Fruit fly (Drosophila melanogaster): Measurements from ENCODE around the gene CREG.
A peak's percentile ranks its signal among the peaks of the same experiment; 100 is the strongest.

Gene CREG

DNA sequence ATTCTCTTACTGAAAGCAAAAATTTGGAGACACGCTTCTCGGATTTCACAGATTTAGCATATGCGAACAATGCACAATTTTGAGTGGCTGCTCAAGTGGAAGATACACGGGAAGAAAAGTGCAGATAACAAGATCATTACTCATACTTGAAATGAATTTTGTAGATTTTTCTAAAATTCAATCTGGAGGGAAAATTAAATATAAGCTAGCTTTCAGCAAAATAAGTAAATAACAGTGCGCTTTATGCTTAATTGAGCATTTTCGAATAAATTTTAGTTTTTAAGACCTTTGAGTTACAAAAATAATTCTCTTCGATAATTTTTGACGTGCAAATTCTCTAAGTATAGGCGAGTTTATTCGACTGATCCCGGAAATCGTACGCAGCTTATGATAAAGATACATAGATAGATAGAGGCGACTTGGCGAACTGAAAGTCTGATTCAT, 6.3 kb upstream of the CREG start (continued):
- peak; percentile 32 for TF ChIP-seq CG1603 (tag; optimal IDR thresholded peaks at IDR 0.05)
- peak; percentile 48 for TF ChIP-seq Ada2b (GFP tag; IDR thresholded peaks at IDR 0.05)
- peak; percentile 43; the same call in 1 of the 2 replicates for TF ChIP-seq Ptx1 (GFP tag; IDR thresholded peaks at IDR 0.05)
- peak; percentile 57; the same call in 1 of the 2 replicates for TF ChIP-seq Xrp1 (GFP tag; IDR thresholded peaks at IDR 0.05)
- peak; percentile 13 for TF ChIP-seq scrt (GFP tag; optimal IDR thresholded peaks at IDR 0.05)
- TF ChIP-seq CG8388 (GFP tag; optimal IDR thresholded peaks at IDR 0.05) = peak; percentile 40
- TF ChIP-seq Max (GFP tag; optimal IDR thresholded peaks at IDR 0.05) = peak; percentile 17
- TF ChIP-seq abd-A (tag; optimal IDR thresholded peaks at IDR 0.05) = no peak
- no peak for TF ChIP-seq gce (GFP tag; IDR thresholded peaks at IDR 0.05)
- TF ChIP-seq CG7786 (GFP tag; optimal IDR thresholded peaks at IDR 0.05) = no peak
- TF ChIP-seq CG14014 (GFP tag; IDR thresholded peaks at IDR 0.05) = no peak
- TF ChIP-seq CG7556 (GFP tag; optimal IDR thresholded peaks at IDR 0.05) = peak; percentile 0
- TF ChIP-seq CG30403 (GFP tag; optimal IDR thresholded peaks at IDR 0.05) = peak; percentile 28
- peak; percentile 63 for TF ChIP-seq fd96Cb (tag; optimal IDR thresholded peaks at IDR 0.05)
- no peak for TF ChIP-seq da (GFP tag; optimal IDR thresholded peaks at IDR 0.05)
- TF ChIP-seq stc (GFP tag; IDR thresholded peaks at IDR 0.05) = no peak
- no peak for TF ChIP-seq pzg (GFP tag; optimal IDR thresholded peaks at IDR 0.05)
- TF ChIP-seq dimm (GFP tag; IDR thresholded peaks at IDR 0.05) = no peak
- TF ChIP-seq CG7357 (GFP tag; IDR thresholded peaks at IDR 0.05) = no peak
- TF ChIP-seq gcm2 (GFP tag; optimal IDR thresholded peaks at IDR 0.05) = no peak
- 0 out of 2 replicates have a peak, but pooled peaks have one; percentile 35 for TF ChIP-seq lmd (GFP tag; IDR thresholded peaks at IDR 0.05)
- no peak for TF ChIP-seq salm (tag; optimal IDR thresholded peaks at IDR 0.05)
- TF ChIP-seq tap (tag; optimal IDR thresholded peaks at IDR 0.05) = peak; percentile 17
- TF ChIP-seq ara (GFP tag; IDR thresholded peaks at IDR 0.05) = peak; percentile 50; the same call in 1 of the 2 replicates
- TF ChIP-seq CG11398 (GFP tag; optimal IDR thresholded peaks at IDR 0.05) = no peak
- TF ChIP-seq ind (GFP tag; optimal IDR thresholded peaks at IDR 0.05) = peak; percentile 30
- TF ChIP-seq dmrt99B (tag; optimal IDR thresholded peaks at IDR 0.05) = peak; percentile 78
- peak; percentile 61 for TF ChIP-seq CG18262 (tag; optimal IDR thresholded peaks at IDR 0.05)
- peak; percentile 55 for TF ChIP-seq Abd-B (GFP tag; optimal IDR thresholded peaks at IDR 0.05)
- no peak for TF ChIP-seq schlank (tag; optimal IDR thresholded peaks at IDR 0.05)
- TF ChIP-seq CG3407 (GFP tag; optimal IDR thresholded peaks at IDR 0.05) = no peak
- no peak for TF ChIP-seq Hr3 (GFP tag; optimal IDR thresholded peaks at IDR 0.05)
- TF ChIP-seq Lhr (GFP tag; optimal IDR thresholded peaks at IDR 0.05) = no peak
- TF ChIP-seq gsb (GFP tag; IDR thresholded peaks at IDR 0.05) = no peak
- no peak for TF ChIP-seq CG32772 (GFP tag; IDR thresholded peaks at IDR 0.05)
- no peak for TF ChIP-seq CG11247 (GFP tag; IDR thresholded peaks at IDR 0.05)
- peak; percentile 73 for TF ChIP-seq nmo (GFP tag; optimal IDR thresholded peaks at IDR 0.05)
- TF ChIP-seq Sin3A (optimal IDR thresholded peaks at IDR 0.05) = no peak
- peak; percentile 48 for TF ChIP-seq CG10654 (GFP tag; optimal IDR thresholded peaks at IDR 0.05)
- TF ChIP-seq CG10431 (GFP tag; optimal IDR thresholded peaks at IDR 0.05) = no peak
- peak; percentile 33 for TF ChIP-seq CG17829 (tag; optimal IDR thresholded peaks at IDR 0.05)
- TF ChIP-seq Drgx (GFP tag; IDR thresholded peaks at IDR 0.05) = peak; percentile 60
- TF ChIP-seq sisA (GFP tag; IDR thresholded peaks at IDR 0.05) = peak; percentile 46; the same call in 1 of the 2 replicates
- no peak for TF ChIP-seq CG8478 (optimal IDR thresholded peaks at IDR 0.05)
- peak; percentile 61 for TF ChIP-seq zf30C (GFP tag; optimal IDR thresholded peaks at IDR 0.05)
- TF ChIP-seq en (GFP tag; optimal IDR thresholded peaks at IDR 0.05) = peak; percentile 26
- TF ChIP-seq dmrt11E (tag; optimal IDR thresholded peaks at IDR 0.05) = peak; percentile 5
- peak; percentile 56 for TF ChIP-seq CG4424 (GFP tag; optimal IDR thresholded peaks at IDR 0.05)
- no peak for TF ChIP-seq CG12744 (GFP tag; optimal IDR thresholded peaks at IDR 0.05)
- TF ChIP-seq Mes4 (GFP tag; optimal IDR thresholded peaks at IDR 0.05) = no peak
- no peak for TF ChIP-seq grn (GFP tag; optimal IDR thresholded peaks at IDR 0.05)
- TF ChIP-seq HmgD (GFP tag; optimal IDR thresholded peaks at IDR 0.05) = no peak
- peak; percentile 74 for TF ChIP-seq CG10979 (tag; optimal IDR thresholded peaks at IDR 0.05)
